Worm (Caenorhabditis elegans): ENCODE results near the gene fbxl-3.

DNA sequence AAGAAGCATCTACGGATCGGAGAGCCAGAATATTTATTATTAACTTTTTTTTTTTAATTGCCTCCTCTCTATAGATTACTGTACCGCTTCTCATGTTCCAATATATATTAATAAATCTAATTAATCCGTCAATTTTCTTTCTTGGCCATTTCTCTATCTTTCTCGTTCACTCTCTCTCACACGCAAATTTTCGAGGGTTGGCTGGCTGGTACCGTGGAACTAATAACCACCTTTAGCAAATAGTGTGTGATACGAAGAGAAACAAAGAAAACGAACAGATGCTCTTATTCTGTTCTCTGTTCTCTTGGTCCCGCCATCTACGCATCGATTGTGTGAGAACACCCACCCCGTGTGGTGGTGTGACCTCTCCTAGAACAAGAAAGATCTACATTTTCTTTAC lies 19.6 kb upstream of the fbxl-3 start:
- TF ChIP-seq nhr-237 (tag; optimal IDR thresholded peaks at IDR 0.05) (no peak), pha-4 (tag; optimal IDR thresholded peaks at IDR 0.05) (no peak), unc-62 (GFP tag; optimal IDR thresholded peaks at IDR 0.05) (no peak), nhr-12 (tag; optimal IDR thresholded peaks at IDR 0.05) (no peak), mls-2 (tag; optimal IDR thresholded peaks at IDR 0.05) (peak; percentile 52), lsy-2 (tag; optimal IDR thresholded peaks at IDR 0.05) (no peak), elt-3 (tag; optimal IDR thresholded peaks at IDR 0.05) (no peak), snpc-4 (tag; optimal IDR thresholded peaks at IDR 0.05) (no peak)
